Worm (Caenorhabditis elegans): Measurements from ENCODE around the gene cyl-1.

- no peak for TF ChIP-seq ceh-28 (tag; optimal IDR thresholded peaks at IDR 0.05)
- TF ChIP-seq lin-13 (GFP tag; optimal IDR thresholded peaks at IDR 0.05), result no peak
- TF ChIP-seq tra-1 (GFP tag; IDR thresholded peaks at IDR 0.05), result no peak
These were observed 51.2 kb downstream of the cyl-1 start, which contains the start of gene F58H1.6 for ce11 chrV:11942325-11942724.

Data from whole organism, L4 larva.